Fruit fly (Drosophila melanogaster) whole organism, larva: Measurements from ENCODE around the gene CG5880.

Source experiments
- noc ChIP-seq: fragments of 200-800 bp; sonication (Bioruptor generic); optimal IDR thresholded peaks from 3 replicates; lab custom pipeline; 2019; ENCODE audit warnings: missing biosample characterization, mild to moderate bottlenecking, missing genetic modification characterization, moderate library complexity

Gene CG5880

dm6 chr3R:27159870-27160269, 43.3 kb downstream of the CG5880 start:
- no peak for TF ChIP-seq noc

DNA sequence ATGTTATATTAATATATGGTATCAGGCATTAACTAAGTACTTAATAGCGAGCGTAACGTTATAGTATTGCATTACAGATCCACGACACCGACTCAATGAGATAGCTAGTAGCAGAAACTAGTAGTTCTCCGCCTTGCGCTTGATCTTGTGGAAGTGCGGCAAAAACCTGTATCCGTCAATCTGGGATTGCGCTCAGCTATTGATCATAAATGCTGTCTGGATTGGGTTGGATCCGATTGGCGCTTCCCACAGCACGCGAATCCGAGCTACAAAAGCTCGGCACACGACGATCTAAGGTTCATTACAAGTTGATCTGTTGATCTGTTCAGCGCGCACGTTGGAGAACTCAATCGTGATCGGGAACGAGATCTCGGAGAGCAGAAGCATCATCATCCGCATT, 44.3 kb downstream of the CG5880 start, which contains the start of gene CG5909:
Gene CG5909, plus strand, starts transcription at position 301 of the 400 bp plus-strand sequence.
- no peak for TF ChIP-seq noc

- no peak for TF ChIP-seq noc
These were observed 46.3 kb downstream of the CG5880 start, which contains the start of gene ppk31 for dm6 chr3R:27162824-27163223. Gene ppk31 (plus strand): TSS chr3R:27163124.

DNA sequence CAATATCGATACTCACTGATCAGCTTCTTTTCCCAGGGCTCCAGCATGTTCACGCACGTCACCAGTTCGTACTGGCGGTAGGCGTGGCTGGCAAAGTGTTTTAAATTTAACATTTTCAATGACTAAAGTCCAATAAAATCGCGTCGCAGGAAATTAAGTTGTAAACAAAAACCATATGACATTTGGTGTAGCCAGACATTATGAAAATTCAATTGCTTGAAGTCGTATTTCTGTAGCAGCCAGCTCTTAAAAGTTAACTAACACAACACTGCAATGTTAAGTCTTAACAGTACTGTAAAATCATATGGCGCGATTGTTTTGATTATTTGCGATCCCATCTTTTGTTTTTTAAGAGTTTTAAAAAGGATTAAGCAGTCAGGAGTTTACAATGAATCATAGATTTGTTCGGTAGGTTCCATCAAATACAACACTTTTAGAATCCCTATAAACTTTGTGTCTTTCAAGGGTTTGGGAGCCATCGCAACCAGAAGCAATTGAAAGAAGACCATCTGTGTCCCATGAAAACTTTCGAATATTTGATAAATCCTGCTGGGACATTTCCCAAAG, 49.0 kb downstream of the CG5880 start, which contains the start of the genes CG34293 and spn-D:
Gene CG34293, minus strand, starts transcription at position 160 of the 567 bp plus-strand sequence.
Gene spn-D, plus strand, starts transcription at position 301 of the 567 bp plus-strand sequence.
- no peak for TF ChIP-seq noc

DNA sequence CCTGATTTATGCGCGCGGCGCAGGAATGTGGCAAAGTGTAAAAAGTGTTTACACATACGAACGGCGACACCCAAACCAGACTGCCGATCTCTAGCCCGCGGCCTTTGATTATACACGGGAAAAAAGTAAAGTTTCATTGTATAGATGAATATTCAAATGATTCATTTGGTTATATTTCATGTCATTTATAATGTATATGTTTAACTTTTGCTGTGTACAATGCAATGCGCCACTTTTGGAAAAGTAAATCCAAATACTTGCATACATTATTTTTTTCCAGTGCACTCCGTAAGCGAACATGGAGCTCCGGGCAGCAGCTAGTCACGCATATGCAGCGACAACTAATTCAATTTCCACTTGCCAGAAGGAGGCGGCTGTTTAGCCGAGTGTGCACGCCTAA, 50.8 kb downstream of the CG5880 start:
- no peak for TF ChIP-seq noc
